Worm (Caenorhabditis elegans) whole organism, young adult: ENCODE data around the gene C02B8.1.

Experiments used
- B0261.1 ChIP-seq: sonication (generic microtip); optimal IDR thresholded peaks from 2 replicates; lab custom pipeline; 2016; ENCODE audit warnings: mild to moderate bottlenecking, missing genetic modification characterization, moderate library complexity, missing compliant biosample characterization
- C06A6.2 ChIP-seq: fragments of 200-800 bp; sonication (Bioruptor generic); conservative IDR thresholded peaks from 2 replicates; pipeline ENCODE4 v1.3.6; 2022; ENCODE audit warnings: missing genetic modification characterization, missing compliant biosample characterization
- F10E7.11 ChIP-seq: sonication (generic microtip); optimal IDR thresholded peaks from 2 replicates; lab custom pipeline; 2017; ENCODE audit warnings: mild to moderate bottlenecking, missing genetic modification characterization, moderate library complexity, missing compliant biosample characterization
- F23B12.7 ChIP-seq: sonication (generic microtip); optimal IDR thresholded peaks from 2 replicates; lab custom pipeline; 2017; ENCODE audit warnings: missing genetic modification characterization, mild to moderate bottlenecking, missing compliant biosample characterization, antibody characterized with exemption, moderate library complexity; ENCODE audit not compliant: insufficient read depth
- F52B5.7 ChIP-seq: sonication (generic microtip); optimal IDR thresholded peaks from 2 replicates; lab custom pipeline; 2016; ENCODE audit warnings: mild to moderate bottlenecking, missing genetic modification characterization, missing compliant biosample characterization
- K11D2.4 ChIP-seq: fragments of 200-800 bp; sonication (Bioruptor generic); IDR thresholded peaks from 2 replicates; pipeline ENCODE4 v1.3.6; 2022; ENCODE audit warnings: missing genetic modification reagents, missing genetic modification characterization, missing compliant biosample characterization
- K12H6.12 ChIP-seq: fragments of 200-800 bp; sonication (Bioruptor generic); optimal IDR thresholded peaks from 2 replicates; lab custom pipeline; 2018; ENCODE audit warnings: mild to moderate bottlenecking, missing genetic modification characterization, missing compliant biosample characterization
- ZK185.1 ChIP-seq: sonication (generic microtip); optimal IDR thresholded peaks from 2 replicates; lab custom pipeline; 2016; ENCODE audit warnings: mild to moderate bottlenecking, missing genetic modification characterization, missing compliant biosample characterization; ENCODE audit not compliant: poor library complexity, severe bottlenecking
- ama-1 ChIP-seq, 3 experiments: fragments of 150-350 bp in 1 of 3; sonication (generic microtip) in 2 of 3; optimal IDR thresholded peaks; 2 replicates each; lab custom pipeline; 2014 to 2018; ENCODE audit warnings: missing biosample characterization in 2 of 3, missing genetic modification characterization in 2 of 3, missing genetic modification reagents in 2 of 3
- aptf-3 ChIP-seq: fragments of 200-800 bp; sonication (Bioruptor generic); IDR thresholded peaks from 2 replicates; pipeline ENCODE4 v1.3.6; 2022; ENCODE audit warnings: missing genetic modification characterization, missing compliant biosample characterization
- atf-7 ChIP-seq: sonication (generic microtip); optimal IDR thresholded peaks from 2 replicates; lab custom pipeline; 2017; ENCODE audit warnings: mild to moderate bottlenecking, missing genetic modification characterization, missing compliant biosample characterization
- attf-3 ChIP-seq: fragments of 200-800 bp; sonication (Bioruptor generic); conservative IDR thresholded peaks from 2 replicates; pipeline ENCODE4 v1.3.6; 2022; ENCODE audit warnings: missing genetic modification reagents, missing genetic modification characterization, missing compliant biosample characterization
- ccch-3 ChIP-seq: fragments of 200-800 bp; sonication (Bioruptor generic); optimal IDR thresholded peaks from 2 replicates; lab custom pipeline; 2018; ENCODE audit warnings: mild to moderate bottlenecking, missing genetic modification characterization, missing compliant biosample characterization
- ceh-27 ChIP-seq: fragments of 200-800 bp; sonication (Bioruptor generic); optimal IDR thresholded peaks from 2 replicates; lab custom pipeline; 2018; ENCODE audit warnings: mild to moderate bottlenecking, missing genetic modification characterization, moderate library complexity, missing compliant biosample characterization
- ceh-79 ChIP-seq: sonication (generic microtip); optimal IDR thresholded peaks from 2 replicates; lab custom pipeline; 2017; ENCODE audit warnings: mild to moderate bottlenecking, missing genetic modification characterization, missing compliant biosample characterization
- chd-7 ChIP-seq: sonication (generic microtip); optimal IDR thresholded peaks from 2 replicates; lab custom pipeline; 2016; ENCODE audit warnings: mild to moderate bottlenecking, missing genetic modification characterization, moderate library complexity, missing compliant biosample characterization
- die-1 ChIP-seq: sonication (generic microtip); optimal IDR thresholded peaks from 2 replicates; lab custom pipeline; 2016; ENCODE audit warnings: missing genotype, mild to moderate bottlenecking, missing genetic modification characterization, missing compliant biosample characterization
- dox-1 ChIP-seq: fragments of 200-800 bp; sonication (Bioruptor generic); IDR thresholded peaks from 2 replicates; pipeline ENCODE4 v1.3.6; 2022; ENCODE audit warnings: missing genetic modification reagents, missing genetic modification characterization, missing compliant biosample characterization
- dpff-1 ChIP-seq: sonication (generic microtip); optimal IDR thresholded peaks from 2 replicates; lab custom pipeline; 2017; ENCODE audit warnings: mild to moderate bottlenecking, missing genetic modification characterization, missing compliant biosample characterization
- egl-18 ChIP-seq: fragments of 200-800 bp; sonication (Bioruptor generic); IDR thresholded peaks from 2 replicates; pipeline ENCODE4 v1.3.6; 2022; ENCODE audit warnings: missing genetic modification reagents, missing genetic modification characterization, missing compliant biosample characterization
- egl-44 ChIP-seq: fragments of 200-800 bp; sonication (Bioruptor generic); IDR thresholded peaks from 2 replicates; pipeline ENCODE4 v1.3.6; 2022; ENCODE audit warnings: missing genetic modification reagents, missing genetic modification characterization, missing compliant biosample characterization
- egrh-3 ChIP-seq: fragments of 200-800 bp; sonication (Bioruptor generic); IDR thresholded peaks from 2 replicates; pipeline ENCODE4 v1.3.6; 2022; ENCODE audit warnings: missing genetic modification reagents, missing genetic modification characterization, missing compliant biosample characterization
- ets-4 ChIP-seq: fragments of 200-800 bp; sonication (Bioruptor generic); optimal IDR thresholded peaks from 2 replicates; lab custom pipeline; 2018; ENCODE audit warnings: mild to moderate bottlenecking, missing genetic modification characterization, missing compliant biosample characterization
- fkh-3 ChIP-seq: sonication (generic microtip); optimal IDR thresholded peaks from 2 replicates; lab custom pipeline; 2016; ENCODE audit warnings: mild to moderate bottlenecking, missing genetic modification characterization, missing compliant biosample characterization
- gei-17 ChIP-seq: fragments of 200-800 bp; sonication (Bioruptor generic); optimal IDR thresholded peaks from 2 replicates; lab custom pipeline; 2018; ENCODE audit warnings: mild to moderate bottlenecking, missing genetic modification characterization, missing compliant biosample characterization
- hlh-26 ChIP-seq: fragments of 200-800 bp; sonication (Bioruptor generic); conservative IDR thresholded peaks from 2 replicates; pipeline ENCODE4 v1.3.6; 2022; ENCODE audit warnings: missing genetic modification reagents, missing genetic modification characterization, missing compliant biosample characterization
- hrde-1 ChIP-seq: sonication (generic microtip); optimal IDR thresholded peaks from 2 replicates; lab custom pipeline; 2016; ENCODE audit warnings: missing genetic modification characterization, mild to moderate bottlenecking, missing compliant biosample characterization, moderate library complexity, missing genotype, missing genetic modification reagents, borderline replicate concordance
- lin-26 ChIP-seq: fragments of 200-800 bp; sonication (Bioruptor generic); IDR thresholded peaks from 2 replicates; pipeline ENCODE4 v1.3.6; 2022; ENCODE audit warnings: missing genetic modification reagents, missing genetic modification characterization, missing compliant biosample characterization
- lin-35 ChIP-seq, 3 experiments: fragments of 150-350 bp in 2 of 3; sonication (generic microtip) in 1 of 3; optimal IDR thresholded peaks; 2 replicates each; lab custom pipeline; 2014 to 2018; ENCODE audit warnings: missing biosample characterization in 3 of 3, missing genetic modification characterization in 3 of 3, missing genetic modification reagents in 3 of 3
- lin-40 ChIP-seq: sonication (generic microtip); optimal IDR thresholded peaks from 2 replicates; lab custom pipeline; 2016; ENCODE audit warnings: missing genetic modification characterization, mild to moderate bottlenecking, missing compliant biosample characterization, missing genotype, missing genetic modification reagents
- lir-1 ChIP-seq: fragments of 200-800 bp; sonication (Bioruptor generic); conservative IDR thresholded peaks from 2 replicates; pipeline ENCODE4 v1.3.6; 2022; ENCODE audit warnings: missing genetic modification reagents, missing genetic modification characterization, missing compliant biosample characterization
- mcd-1 ChIP-seq: fragments of 200-800 bp; sonication (Bioruptor generic); IDR thresholded peaks from 2 replicates; pipeline ENCODE4 v1.3.6; 2022; ENCODE audit warnings: missing genetic modification reagents, missing genetic modification characterization, missing compliant biosample characterization
- mel-28 ChIP-seq: sonication (generic microtip); optimal IDR thresholded peaks from 2 replicates; lab custom pipeline; 2016; ENCODE audit warnings: borderline replicate concordance, mild to moderate bottlenecking, missing genetic modification characterization, missing compliant biosample characterization
- nhr-27 ChIP-seq: fragments of 200-800 bp; sonication (Bioruptor generic); optimal IDR thresholded peaks from 2 replicates; lab custom pipeline; 2018; ENCODE audit warnings: mild to moderate bottlenecking, missing genetic modification characterization, moderate library complexity, missing compliant biosample characterization
- pbrm-1 ChIP-seq: fragments of 200-800 bp; sonication (Bioruptor generic); IDR thresholded peaks from 2 replicates; pipeline ENCODE4 v1.3.6; 2022; ENCODE audit warnings: missing genetic modification reagents, missing genetic modification characterization, missing compliant biosample characterization
- rcor-1 ChIP-seq: fragments of 200-800 bp; sonication (Bioruptor generic); IDR thresholded peaks from 2 replicates; pipeline ENCODE4 v1.3.6; 2022; ENCODE audit warnings: missing genetic modification reagents, missing genetic modification characterization, missing compliant biosample characterization
- sea-2 ChIP-seq: fragments of 200-800 bp; sonication (Bioruptor generic); IDR thresholded peaks from 2 replicates; pipeline ENCODE4 v1.3.6; 2022; ENCODE audit warnings: missing genetic modification characterization, missing compliant biosample characterization
- somi-1 ChIP-seq: fragments of 200-800 bp; sonication (Bioruptor generic); optimal IDR thresholded peaks from 2 replicates; lab custom pipeline; 2018; ENCODE audit warnings: mild to moderate bottlenecking, missing genetic modification characterization, missing compliant biosample characterization
- sptf-2 ChIP-seq: fragments of 200-800 bp; sonication (Bioruptor generic); optimal IDR thresholded peaks from 2 replicates; lab custom pipeline; 2018; ENCODE audit warnings: mild to moderate bottlenecking, missing genetic modification characterization, missing compliant biosample characterization
- tbp1 ChIP-seq: fragments of 200-800 bp; sonication (Bioruptor generic); optimal IDR thresholded peaks from 2 replicates; lab custom pipeline; 2018; ENCODE audit warnings: mild to moderate bottlenecking, missing genetic modification characterization, missing compliant biosample characterization
- unc-130 ChIP-seq: sonication (generic microtip); optimal IDR thresholded peaks from 2 replicates; lab custom pipeline; 2016; ENCODE audit warnings: missing genetic modification reagents, missing genetic modification characterization, missing compliant biosample characterization
- zfh-2 ChIP-seq: fragments of 200-800 bp; sonication (Bioruptor generic); conservative IDR thresholded peaks from 2 replicates; pipeline ENCODE4 v1.3.6; 2022; ENCODE audit warnings: missing genetic modification reagents, missing genetic modification characterization, missing compliant biosample characterization
- zim-3 ChIP-seq: sonication (generic microtip); optimal IDR thresholded peaks from 2 replicates; lab custom pipeline; 2017; ENCODE audit warnings: mild to moderate bottlenecking, missing genetic modification characterization, moderate library complexity, missing compliant biosample characterization
- ztf-22 ChIP-seq: fragments of 200-800 bp; sonication (Bioruptor generic); optimal IDR thresholded peaks from 2 replicates; lab custom pipeline; 2018; ENCODE audit warnings: mild to moderate bottlenecking, missing genetic modification characterization, moderate library complexity, missing compliant biosample characterization
- ztf-26 ChIP-seq: sonication (generic microtip); optimal IDR thresholded peaks from 2 replicates; lab custom pipeline; 2017; ENCODE audit warnings: missing genetic modification characterization, missing compliant biosample characterization
- ztf-6 ChIP-seq: fragments of 200-800 bp; sonication (Bioruptor generic); IDR thresholded peaks from 2 replicates; pipeline ENCODE4 v1.3.6; 2022; ENCODE audit warnings: missing genetic modification reagents, missing genetic modification characterization, missing compliant biosample characterization

Gene C02B8.1

DNA sequence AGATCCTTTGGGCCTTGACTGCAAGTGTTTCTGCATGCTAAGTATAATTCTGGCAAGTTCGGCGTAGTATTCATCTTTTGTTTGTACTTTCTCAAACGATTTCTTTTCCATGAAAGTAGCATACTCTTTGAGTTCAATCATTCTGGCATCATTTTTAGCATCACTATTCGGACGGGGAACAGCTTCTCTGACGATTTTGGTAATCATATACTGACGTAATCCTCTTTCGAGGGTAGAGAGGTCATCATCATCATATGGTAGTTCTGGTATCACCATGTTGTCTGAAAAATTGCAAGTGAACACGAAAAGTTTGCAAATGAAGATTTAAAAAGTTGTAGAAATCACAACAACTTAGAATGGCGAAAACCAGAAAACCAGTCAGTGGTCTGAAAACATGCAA lies 15.3 kb downstream of the C02B8.1 start, which contains the start of gene F22F1.3:
Gene F22F1.3 (minus strand): TSS at position 281 of the 400 bp plus-strand sequence.
- TF ChIP-seq lin-26 (GFP tag; lab: Robert Waterston, UW) (no peak), F23B12.7 (tag; lab: Kevin White, UChicago) (no peak), egrh-3 (GFP tag; lab: Robert Waterston, UW) (no peak), lin-35 (GFP tag; optimal IDR thresholded peaks at IDR 0.05; lab: Kevin White, UChicago) (no peak), ama-1 (optimal IDR thresholded peaks at IDR 0.05; lab: Kevin White, UChicago) (no peak), ama-1 (GFP tag; optimal IDR thresholded peaks at IDR 0.05; lab: Kevin White, UChicago) (no peak), nhr-27 (tag; lab: Kevin White, UChicago) (no peak), lin-40 (tag; lab: Kevin White, UChicago) (no peak), sptf-2 (GFP tag; lab: Kevin White, UChicago) (no peak), egl-18 (no peak), ZK185.1 (tag; lab: Kevin White, UChicago) (no peak), dox-1 (no peak), F10E7.11 (tag; lab: Kevin White, UChicago) (no peak), ztf-26 (no peak), zim-3 (tag; lab: Kevin White, UChicago) (no peak), dpff-1 (no peak), unc-130 (no peak), sea-2 (GFP tag; lab: Robert Waterston, UW) (no peak), ets-4 (GFP tag; lab: Kevin White, UChicago) (no peak), hrde-1 (tag; lab: Kevin White, UChicago) (no peak)

DNA sequence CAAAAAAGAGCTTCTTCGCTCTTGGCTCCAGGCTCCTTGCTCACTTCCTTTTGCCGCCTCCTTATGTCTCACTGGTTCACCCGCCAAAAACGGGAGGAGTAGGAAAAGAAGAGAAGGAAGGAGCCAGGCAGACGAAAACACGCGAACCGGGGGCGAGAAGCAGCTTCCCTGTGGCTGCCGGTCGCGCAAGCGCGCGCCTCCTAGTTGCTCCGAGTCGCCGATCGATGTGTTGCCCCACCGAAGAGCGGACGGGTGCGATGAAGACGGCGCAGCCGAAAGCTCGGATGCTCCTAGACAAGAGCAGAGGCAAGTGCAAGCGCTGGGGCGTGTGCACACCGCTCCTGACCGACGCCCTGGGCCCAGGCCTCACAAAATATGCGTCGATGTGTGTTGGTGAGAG lies 16.1 kb downstream of the C02B8.1 start:
- TF ChIP-seq mel-28 (tag; lab: Kevin White, UChicago) (no peak), pbrm-1 (GFP tag; lab: Robert Waterston, UW) (0 out of 2 replicates have a peak, but pooled peaks have one; percentile 39), tbp1 (GFP tag; lab: Kevin White, UChicago) (peak; percentile 21), ztf-6 (GFP tag; lab: Robert Waterston, UW) (0 out of 2 replicates have a peak, but pooled peaks have one; percentile 9), egrh-3 (GFP tag; lab: Robert Waterston, UW) (peak; percentile 95), hlh-26 (GFP tag; lab: Robert Waterston, UW) (0 out of 2 replicates have a peak, but pooled peaks have one; percentile 37), lin-26 (GFP tag; lab: Robert Waterston, UW) (no peak), aptf-3 (GFP tag; lab: Robert Waterston, UW) (0 out of 2 replicates have a peak, but pooled peaks have one; percentile 66), K12H6.12 (tag; lab: Kevin White, UChicago) (peak; percentile 85), chd-7 (tag; lab: Kevin White, UChicago) (peak; percentile 70), K11D2.4 (GFP tag; lab: Robert Waterston, UW) (0 out of 2 replicates have a peak, but pooled peaks have one; percentile 51), ceh-79 (peak; percentile 11), mcd-1 (GFP tag; lab: Robert Waterston, UW) (peak; percentile 60), atf-7 (tag; lab: Kevin White, UChicago) (peak; percentile 3), somi-1 (GFP tag; lab: Kevin White, UChicago) (peak; percentile 51), rcor-1 (GFP tag; lab: Robert Waterston, UW) (peak; percentile 83), C06A6.2 (GFP tag; lab: Robert Waterston, UW) (no peak; the same call in 1 of the 2 replicates), ztf-26 (peak; percentile 45), attf-3 (GFP tag; lab: Robert Waterston, UW) (peak; percentile 45; the same call in 1 of the 2 replicates), ceh-27 (GFP tag; lab: Kevin White, UChicago) (peak; percentile 49), die-1 (tag; lab: Kevin White, UChicago) (peak; percentile 9), B0261.1 (tag; lab: Kevin White, UChicago) (no peak), fkh-3 (tag; lab: Kevin White, UChicago) (peak; percentile 3), egl-44 (0 out of 2 replicates have a peak, but pooled peaks have one; percentile 14), ccch-3 (GFP tag; lab: Kevin White, UChicago) (no peak), lir-1 (GFP tag; lab: Robert Waterston, UW) (peak; percentile 56), sptf-2 (GFP tag; lab: Kevin White, UChicago) (peak; percentile 40), zfh-2 (peak; percentile 99), gei-17 (peak; percentile 35), F52B5.7 (tag; lab: Kevin White, UChicago) (peak; percentile 6), ztf-22 (GFP tag; lab: Kevin White, UChicago) (no peak), hrde-1 (tag; lab: Kevin White, UChicago) (no peak), dox-1 (peak; percentile 32; the same call in 1 of the 2 replicates)
